Worm (Caenorhabditis elegans) whole organism, L1 larva: ENCODE data around the gene F11D5.7.

ENCODE experiments used
- aha-1 ChIP-seq: fragments of 150-350 bp; optimal IDR thresholded peaks from 2 replicates; lab custom pipeline; 2014; ENCODE audit warnings: missing biosample characterization, missing genetic modification characterization
- aly-2 ChIP-seq: fragments of 150-350 bp; optimal IDR thresholded peaks from 2 replicates; lab custom pipeline; 2014; ENCODE audit warnings: missing biosample characterization, missing genetic modification characterization
- dpl-1 ChIP-seq, 3 experiments: fragments of 150-350 bp in 2 of 3; sonication (generic microtip) in 1 of 3; optimal IDR thresholded peaks; 2 replicates each; lab custom pipeline; 2014 to 2017; ENCODE audit warnings: missing biosample characterization in 3 of 3, missing genetic modification characterization in 3 of 3, missing genetic modification reagents in 3 of 3
- hlh-17 ChIP-seq: fragments of 200-800 bp; sonication (Bioruptor generic); optimal IDR thresholded peaks from 2 replicates; lab custom pipeline; 2018; ENCODE audit warnings: missing genetic modification characterization, mild to moderate bottlenecking, missing compliant biosample characterization, moderate library complexity, borderline replicate concordance
- hpl-2 ChIP-seq: fragments of 150-350 bp; optimal IDR thresholded peaks from 2 replicates; lab custom pipeline; 2014; ENCODE audit warnings: missing biosample characterization, missing genetic modification reagents, missing genetic modification characterization
- lin-15B ChIP-seq: fragments of 150-350 bp; sonication (generic microtip); optimal IDR thresholded peaks from 3 replicates; lab custom pipeline; 2014; ENCODE audit warnings: missing biosample characterization, missing genetic modification characterization
- mef-2 ChIP-seq: fragments of 150-350 bp; optimal IDR thresholded peaks from 2 replicates; lab custom pipeline; 2014; ENCODE audit warnings: missing biosample characterization, missing genetic modification characterization
- nhr-237 ChIP-seq: fragments of 150-350 bp; optimal IDR thresholded peaks from 2 replicates; lab custom pipeline; 2014; ENCODE audit warnings: missing biosample characterization, missing genetic modification characterization
- nhr-28 ChIP-seq: fragments of 150-350 bp; optimal IDR thresholded peaks from 2 replicates; lab custom pipeline; 2014; ENCODE audit warnings: missing biosample characterization, missing genetic modification characterization
- nhr-76 ChIP-seq: sonication (generic microtip); optimal IDR thresholded peaks from 2 replicates; lab custom pipeline; 2017; ENCODE audit warnings: missing biosample characterization, missing genetic modification characterization
- skn-1 ChIP-seq: fragments of 150-350 bp; optimal IDR thresholded peaks from 2 replicates; lab custom pipeline; 2014; ENCODE audit warnings: missing biosample characterization, missing genetic modification characterization
- unc-130 ChIP-seq: fragments of 150-350 bp; optimal IDR thresholded peaks from 2 replicates; lab custom pipeline; 2017; ENCODE audit warnings: missing biosample characterization, missing genetic modification characterization, inconsistent platforms
- vab-15 ChIP-seq: sonication (generic microtip); optimal IDR thresholded peaks from 2 replicates; lab custom pipeline; 2017; ENCODE audit warnings: missing genotype, mild to moderate bottlenecking, missing genetic modification characterization, missing compliant biosample characterization
- zag-1 ChIP-seq: fragments of 150-350 bp; optimal IDR thresholded peaks from 2 replicates; lab custom pipeline; 2014; ENCODE audit warnings: missing biosample characterization, missing genetic modification characterization

DNA sequence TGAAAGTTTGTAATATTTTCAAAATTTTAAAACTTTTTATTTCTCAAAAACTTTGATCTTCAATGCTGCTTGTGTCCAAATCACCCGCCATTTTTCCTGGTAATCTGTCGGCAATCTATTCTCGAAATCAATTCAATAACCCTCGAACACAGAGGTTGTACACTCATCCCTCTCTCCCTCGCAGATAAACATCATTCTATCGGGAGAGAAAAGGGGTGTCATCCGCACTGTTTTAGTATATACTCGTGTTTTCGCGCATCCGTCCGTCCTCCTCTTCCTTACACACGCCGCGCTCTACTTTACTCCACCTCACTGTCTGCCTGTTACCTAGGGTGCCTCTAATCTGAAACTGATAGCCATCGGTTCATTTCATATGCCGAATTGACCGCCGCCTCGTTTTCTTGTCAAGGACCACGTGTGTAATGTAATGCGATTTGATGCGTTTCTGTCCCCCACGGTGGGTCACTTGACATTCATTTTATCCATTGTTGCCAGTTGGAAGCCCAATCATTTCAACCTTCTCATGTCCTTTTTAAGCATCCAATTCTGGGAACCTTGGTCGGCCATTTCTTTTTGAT lies 39.5 kb downstream of the F11D5.7 start:
- TF ChIP-seq hlh-17 (GFP tag; lab: Kevin White, UChicago) (no peak), nhr-28 (tag; lab: Kevin White, UChicago) (no peak), skn-1 (no peak), nhr-237 (no peak), aly-2 (tag; lab: Kevin White, UChicago) (no peak), lin-15B (tag; lab: Kevin White, UChicago) (no peak), dpl-1 (GFP tag; optimal IDR thresholded peaks at IDR 0.05; lab: Kevin White, UChicago) (no peak), zag-1 (no peak), aha-1 (tag; lab: Kevin White, UChicago) (no peak), nhr-76 (tag; lab: Kevin White, UChicago) (no peak), unc-130 (no peak), hpl-2 (no peak), mef-2 (tag; lab: Kevin White, UChicago) (no peak), vab-15 (tag; lab: Kevin White, UChicago) (no peak)
